Fruit fly (Drosophila melanogaster) whole organism, embryonic: ENCODE measurements around the gene Prosalpha6T.

Source experiments
- CG10209 ChIP-seq: fragments of 200-800 bp; sonication (Bioruptor generic); optimal IDR thresholded peaks from 3 replicates; lab custom pipeline; 2017; ENCODE audit warnings: missing biosample characterization, mild to moderate bottlenecking, missing genetic modification characterization, missing genetic modification reagents
- CG10543 ChIP-seq: fragments of 200-800 bp; sonication (Bioruptor generic); optimal IDR thresholded peaks from 3 replicates; lab custom pipeline; 2017; ENCODE audit warnings: missing biosample characterization, mild to moderate bottlenecking, missing genetic modification characterization, moderate library complexity
- CG10565 ChIP-seq: fragments of 200-800 bp; sonication (Bioruptor generic); optimal IDR thresholded peaks from 3 replicates; lab custom pipeline; 2016; ENCODE audit warnings: missing biosample characterization, mild to moderate bottlenecking, missing genetic modification characterization
- CG11093 ChIP-seq: fragments of 200-800 bp; sonication (Bioruptor generic); IDR thresholded peaks from 3 replicates; pipeline ENCODE4 v1.3.6; 2022; ENCODE audit warnings: missing biosample characterization, missing genetic modification characterization
- CG12942 ChIP-seq: fragments of 200-800 bp; sonication (Bioruptor generic); optimal IDR thresholded peaks from 3 replicates; lab custom pipeline; 2016; ENCODE audit warnings: missing biosample characterization, missing genetic modification characterization
- CG13424 ChIP-seq: fragments of 200-800 bp; sonication (Bioruptor generic); optimal IDR thresholded peaks from 2 replicates; lab custom pipeline; 2019; ENCODE audit warnings: missing biosample characterization, mild to moderate bottlenecking, missing genetic modification characterization, moderate library complexity
- CG13624 ChIP-seq: fragments of 200-800 bp; sonication (Bioruptor generic); optimal IDR thresholded peaks from 2 replicates; lab custom pipeline; 2016; ENCODE audit warnings: missing biosample characterization, missing genetic modification characterization
- CG14710 ChIP-seq: fragments of 200-800 bp; sonication (Bioruptor generic); optimal IDR thresholded peaks from 3 replicates; lab custom pipeline; 2019; ENCODE audit warnings: missing biosample characterization, mild to moderate bottlenecking, missing genetic modification characterization, moderate library complexity
- CG14965 ChIP-seq: fragments of 200-800 bp; sonication (Bioruptor generic); optimal IDR thresholded peaks from 2 replicates; lab custom pipeline; 2016; ENCODE audit warnings: missing biosample characterization, missing genetic modification characterization, borderline replicate concordance
- CG1529 ChIP-seq: fragments of 200-800 bp; sonication (Bioruptor generic); optimal IDR thresholded peaks from 3 replicates; lab custom pipeline; 2018; ENCODE audit warnings: missing biosample characterization, missing genetic modification characterization
- CG30403 ChIP-seq: fragments of 200-800 bp; sonication (Bioruptor generic); optimal IDR thresholded peaks from 3 replicates; lab custom pipeline; 2016; ENCODE audit warnings: missing biosample characterization, missing genetic modification characterization
- CG33213 ChIP-seq: fragments of 200-800 bp; sonication (Bioruptor generic); optimal IDR thresholded peaks from 3 replicates; lab custom pipeline; 2016; ENCODE audit warnings: missing biosample characterization, missing genetic modification characterization
- CG4730 ChIP-seq: fragments of 200-800 bp; sonication (Bioruptor generic); IDR thresholded peaks from 2 replicates; pipeline ENCODE4 v1.3.6; 2022; ENCODE audit warnings: missing biosample characterization, missing genetic modification characterization
- CG6272 ChIP-seq: fragments of 200-800 bp; sonication (Bioruptor generic); IDR thresholded peaks from 2 replicates; pipeline ENCODE4 v1.3.6; 2022; ENCODE audit warnings: missing biosample characterization, missing genetic modification characterization
- CG7271 ChIP-seq: fragments of 200-800 bp; sonication (Bioruptor generic); optimal IDR thresholded peaks from 2 replicates; lab custom pipeline; 2018; ENCODE audit warnings: missing biosample characterization, mild to moderate bottlenecking, missing genetic modification characterization, moderate library complexity
- CG7372 ChIP-seq: fragments of 200-800 bp; sonication (Bioruptor generic); IDR thresholded peaks from 2 replicates; pipeline ENCODE4 v1.3.6; 2022; ENCODE audit warnings: missing biosample characterization, missing genetic modification characterization
- CG8765 ChIP-seq: fragments of 200-800 bp; sonication (Bioruptor generic); IDR thresholded peaks from 2 replicates; pipeline ENCODE4 v1.3.6; 2022; ENCODE audit warnings: missing biosample characterization, missing genetic modification characterization
- CG8924 ChIP-seq: fragments of 200-800 bp; optimal IDR thresholded peaks from 3 replicates; lab custom pipeline; 2019; ENCODE audit warnings: missing biosample characterization, mild to moderate bottlenecking, missing genetic modification characterization, moderate library complexity
- CG8944 ChIP-seq: fragments of 200-800 bp; sonication (Bioruptor generic); optimal IDR thresholded peaks from 3 replicates; lab custom pipeline; 2016; ENCODE audit warnings: missing biosample characterization, missing genetic modification characterization
- CG9215 ChIP-seq: fragments of 200-800 bp; sonication (Bioruptor generic); IDR thresholded peaks from 2 replicates; pipeline ENCODE4 v1.3.6; 2022; ENCODE audit warnings: missing biosample characterization, missing genetic modification characterization
- CG9609 ChIP-seq: fragments of 200-800 bp; sonication (Bioruptor generic); optimal IDR thresholded peaks from 3 replicates; lab custom pipeline; 2016; ENCODE audit warnings: missing biosample characterization, missing genetic modification characterization
- CG9797 ChIP-seq: fragments of 200-800 bp; sonication (Bioruptor generic); optimal IDR thresholded peaks from 3 replicates; lab custom pipeline; 2018; ENCODE audit warnings: missing biosample characterization, mild to moderate bottlenecking, missing genetic modification characterization
- Chrac-16 ChIP-seq: fragments of 200-800 bp; sonication (Bioruptor generic); optimal IDR thresholded peaks from 3 replicates; lab custom pipeline; 2016; ENCODE audit warnings: missing biosample characterization, missing genetic modification characterization
- Deaf1 ChIP-seq: fragments of 200-800 bp; optimal IDR thresholded peaks from 3 replicates; lab custom pipeline; 2019; ENCODE audit warnings: missing biosample characterization, mild to moderate bottlenecking, missing genetic modification characterization, moderate library complexity
- E2f1 ChIP-seq: fragments of 200-800 bp; sonication (Bioruptor generic); IDR thresholded peaks from 2 replicates; pipeline ENCODE4 v1.3.6; 2022; ENCODE audit warnings: missing biosample characterization, missing genetic modification characterization
- E2f2 ChIP-seq: fragments of 200-800 bp; sonication (Bioruptor generic); IDR thresholded peaks from 2 replicates; pipeline ENCODE4 v1.3.6; 2022; ENCODE audit warnings: missing biosample characterization, missing genetic modification characterization
- Side ChIP-seq: fragments of 200-800 bp; sonication (Bioruptor generic); optimal IDR thresholded peaks from 2 replicates; lab custom pipeline; 2016; ENCODE audit warnings: missing biosample characterization, missing genetic modification characterization
- Six4 ChIP-seq: fragments of 200-800 bp; sonication (Bioruptor generic); optimal IDR thresholded peaks from 2 replicates; lab custom pipeline; 2016; ENCODE audit warnings: missing biosample characterization, missing genetic modification characterization
- ap ChIP-seq: fragments of 200-800 bp; sonication (Bioruptor generic); IDR thresholded peaks from 2 replicates; pipeline ENCODE4 v1.3.6; 2022; ENCODE audit warnings: missing biosample characterization, missing genetic modification characterization
- btn ChIP-seq: fragments of 200-800 bp; sonication (Bioruptor generic); optimal IDR thresholded peaks from 2 replicates; lab custom pipeline; 2016; ENCODE audit warnings: missing biosample characterization, missing genetic modification characterization
- cato ChIP-seq: fragments of 200-800 bp; sonication (Bioruptor generic); optimal IDR thresholded peaks from 2 replicates; lab custom pipeline; 2016; ENCODE audit warnings: missing biosample characterization, missing genetic modification characterization, borderline replicate concordance
- chif ChIP-seq, 2 experiments: fragments of 200-800 bp; sonication (Bioruptor generic); optimal IDR thresholded peaks; 3 replicates each; lab custom pipeline; 2016; ENCODE audit warnings: missing biosample characterization in 2 of 2, missing genetic modification characterization in 2 of 2
- dpn ChIP-seq, 2 experiments: fragments of 200-800 bp; sonication (Bioruptor generic); optimal IDR thresholded peaks; 3 replicates each; lab custom pipeline; 2016; ENCODE audit warnings: missing biosample characterization in 2 of 2, missing genetic modification characterization in 2 of 2
- esg ChIP-seq: fragments of 200-800 bp; sonication (Bioruptor generic); conservative IDR thresholded peaks from 2 replicates; pipeline ENCODE4 v1.3.6; 2022; ENCODE audit warnings: missing biosample characterization, missing genetic modification characterization
- gce ChIP-seq: fragments of 200-800 bp; sonication (Bioruptor generic); IDR thresholded peaks from 3 replicates; pipeline ENCODE4 v1.3.6; 2022; ENCODE audit warnings: missing biosample characterization, missing genetic modification characterization
- her ChIP-seq: fragments of 200-800 bp; sonication (Bioruptor generic); optimal IDR thresholded peaks from 2 replicates; lab custom pipeline; 2016; ENCODE audit warnings: missing biosample characterization, missing genetic modification characterization
- lab ChIP-seq: fragments of 200-800 bp; sonication (Bioruptor generic); optimal IDR thresholded peaks from 3 replicates; lab custom pipeline; 2017; ENCODE audit warnings: missing biosample characterization, missing genetic modification characterization, mild to moderate bottlenecking, moderate library complexity, missing genetic modification reagents
- lov ChIP-seq, 2 experiments: fragments of 200-800 bp in 1 of 2; fragments of >200 bp in 1 of 2; sonication (Bioruptor generic) in 1 of 2; IDR thresholded peaks in 1 of 2; optimal IDR thresholded peaks in 1 of 2; 2 replicates in 1 of 2; 3 replicates in 1 of 2; pipeline versions ENCODE4 v1.3.6 to Lab custom; 2017 to 2022; ENCODE audit warnings: missing biosample characterization in 1 of 2, missing genetic modification characterization in 1 of 2
- pzg ChIP-seq: fragments of 200-800 bp; sonication (Bioruptor generic); optimal IDR thresholded peaks from 3 replicates; lab custom pipeline; 2018; ENCODE audit warnings: missing biosample characterization, mild to moderate bottlenecking, missing genetic modification characterization, moderate library complexity
- salm ChIP-seq: fragments of 200-800 bp; sonication (Bioruptor generic); optimal IDR thresholded peaks from 2 replicates; lab custom pipeline; 2018; ENCODE audit warnings: missing biosample characterization, mild to moderate bottlenecking, missing genetic modification characterization
- sug ChIP-seq: fragments of 200-800 bp; optimal IDR thresholded peaks from 2 replicates; lab custom pipeline; 2019; ENCODE audit warnings: missing biosample characterization, mild to moderate bottlenecking, missing genetic modification characterization, moderate library complexity
- tgo ChIP-seq: fragments of 200-800 bp; sonication (Bioruptor generic); IDR thresholded peaks from 3 replicates; pipeline ENCODE4 v1.3.6; 2022; ENCODE audit warnings: missing biosample characterization, missing genetic modification characterization
- toy ChIP-seq: fragments of 200-800 bp; sonication (Bioruptor generic); IDR thresholded peaks from 2 replicates; pipeline ENCODE4 v1.3.6; 2022; ENCODE audit warnings: missing biosample characterization, missing genetic modification characterization
- twi ChIP-seq: fragments of 200-800 bp; optimal IDR thresholded peaks from 2 replicates; lab custom pipeline; 2019; ENCODE audit warnings: missing biosample characterization, mild to moderate bottlenecking, missing genetic modification characterization, moderate library complexity
- unc-4 ChIP-seq: fragments of 200-800 bp; sonication (Bioruptor generic); IDR thresholded peaks from 2 replicates; pipeline ENCODE4 v1.3.6; 2022; ENCODE audit warnings: missing biosample characterization, missing genetic modification characterization; ENCODE audit not compliant: partially characterized antibody
- vfl ChIP-seq: fragments of 200-800 bp; sonication (Bioruptor generic); optimal IDR thresholded peaks from 2 replicates; lab custom pipeline; 2016; ENCODE audit warnings: missing biosample characterization, missing genetic modification characterization
- wdn ChIP-seq: fragments of 200-800 bp; sonication (Bioruptor generic); IDR thresholded peaks from 2 replicates; pipeline ENCODE4 v1.3.6; 2022; ENCODE audit warnings: missing biosample characterization, missing genetic modification characterization
- wek ChIP-seq: fragments of 200-800 bp; sonication (Bioruptor generic); optimal IDR thresholded peaks from 3 replicates; lab custom pipeline; 2018; ENCODE audit warnings: missing biosample characterization, mild to moderate bottlenecking, missing genetic modification characterization, moderate library complexity
- wor ChIP-seq: fragments of 200-800 bp; sonication (Bioruptor generic); IDR thresholded peaks from 2 replicates; pipeline ENCODE4 v1.3.6; 2022; ENCODE audit warnings: missing biosample characterization, missing genetic modification characterization
- zen ChIP-seq: fragments of 200-800 bp; sonication (Bioruptor generic); optimal IDR thresholded peaks from 3 replicates; lab custom pipeline; 2018; ENCODE audit warnings: missing biosample characterization, mild to moderate bottlenecking, missing genetic modification characterization, moderate library complexity
- zfh1 ChIP-seq: fragments of 200-800 bp; sonication (Bioruptor generic); IDR thresholded peaks from 3 replicates; pipeline ENCODE4 v1.3.6; 2022; ENCODE audit warnings: missing biosample characterization, missing genetic modification characterization

The Prosalpha6T gene

DNA sequence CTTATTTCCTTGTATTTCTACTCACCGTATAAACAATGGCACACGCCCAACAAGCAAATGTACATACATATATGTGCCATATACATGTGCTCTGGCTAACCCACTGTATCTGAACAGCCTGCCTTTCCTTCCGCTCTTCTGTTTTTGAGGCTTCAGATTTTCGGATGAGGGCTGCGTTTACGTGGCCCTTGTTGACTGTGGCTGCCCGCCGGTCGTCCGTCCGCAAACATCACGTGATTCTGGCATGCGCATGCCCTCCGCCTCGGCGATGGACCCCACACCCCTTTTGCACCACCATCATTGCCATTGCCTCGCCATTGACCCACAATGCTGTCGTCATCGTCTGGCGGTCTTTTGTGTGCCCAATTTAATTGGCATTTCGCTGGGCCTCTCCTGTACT lies 26.6 kb upstream of the Prosalpha6T start (continued):
- peak; percentile 17 for TF ChIP-seq lab
- TF ChIP-seq wor (GFP tag; lab: Robert Waterston, UW) = no peak
- TF ChIP-seq her (GFP tag; lab: Kevin White, UChicago) = no peak
- peak; percentile 29 for TF ChIP-seq CG13424 (tag; lab: Kevin White, UChicago)
- TF ChIP-seq CG12942 = no peak
- no peak for TF ChIP-seq Six4 (GFP tag; lab: Kevin White, UChicago)
- TF ChIP-seq gce = peak; percentile 70; the same call in 2 of the 3 replicates
- TF ChIP-seq cato (GFP tag; lab: Kevin White, UChicago) = no peak
- TF ChIP-seq wek (GFP tag; lab: Kevin White, UChicago) = peak; percentile 26
- TF ChIP-seq CG10209 (GFP tag; lab: Kevin White, UChicago) = peak; percentile 3
- TF ChIP-seq CG7271 (tag; lab: Kevin White, UChicago) = no peak
- TF ChIP-seq CG9797 (GFP tag; lab: Kevin White, UChicago) = no peak
- peak; percentile 46 for TF ChIP-seq twi (tag; lab: Kevin White, UChicago)
- no peak for TF ChIP-seq CG30403 (GFP tag; lab: Kevin White, UChicago)
- no peak for TF ChIP-seq E2f1 (GFP tag; lab: Robert Waterston, UW)
- TF ChIP-seq CG8944 (GFP tag; lab: Kevin White, UChicago) = no peak
- no peak for TF ChIP-seq lov (optimal IDR thresholded peaks at IDR 0.05; lab: Kevin White, UChicago)
- peak; percentile 66; the same call in 1 of the 3 replicates for TF ChIP-seq lov (GFP tag; IDR thresholded peaks at IDR 0.05; lab: Robert Waterston, UW)
- no peak for TF ChIP-seq unc-4
- no peak for TF ChIP-seq btn (GFP tag; lab: Kevin White, UChicago)
- no peak for TF ChIP-seq zen (tag; lab: Kevin White, UChicago)
- TF ChIP-seq esg (GFP tag; lab: Robert Waterston, UW) = no peak
- TF ChIP-seq CG33213 = no peak
- no peak for TF ChIP-seq ap (GFP tag; lab: Robert Waterston, UW)
- TF ChIP-seq salm = no peak
- no peak for TF ChIP-seq toy (GFP tag; lab: Robert Waterston, UW)
- TF ChIP-seq Chrac-16 (GFP tag; lab: Kevin White, UChicago) = no peak
- peak; percentile 3 for TF ChIP-seq pzg
- no peak for TF ChIP-seq CG11093 (GFP tag; lab: Robert Waterston, UW)
- TF ChIP-seq dpn (GFP tag; optimal IDR thresholded peaks at IDR 0.05; lab: Kevin White, UChicago) = no peak
- TF ChIP-seq CG9215 (GFP tag; lab: Robert Waterston, UW) = no peak
- peak; percentile 44 for TF ChIP-seq Deaf1
- TF ChIP-seq CG7372 = no peak
- TF ChIP-seq CG14710 (tag; lab: Kevin White, UChicago) = peak; percentile 24
- TF ChIP-seq sug (tag; lab: Kevin White, UChicago) = no peak
- TF ChIP-seq wdn (GFP tag; lab: Robert Waterston, UW) = no peak
- TF ChIP-seq zfh1 = 0 out of 3 replicates have a peak, but pooled peaks have one; percentile 28
- TF ChIP-seq Side = peak; percentile 27
- TF ChIP-seq tgo = no peak
- TF ChIP-seq CG4730 (GFP tag; lab: Robert Waterston, UW) = 0 out of 2 replicates have a peak, but pooled peaks have one; percentile 24
- TF ChIP-seq chif (GFP tag; optimal IDR thresholded peaks at IDR 0.05; lab: Kevin White, UChicago) = peak in 1 of 2 experiments; percentile 8
- no peak for TF ChIP-seq CG1529
- TF ChIP-seq CG10543 = peak; percentile 91
- no peak for TF ChIP-seq CG6272 (GFP tag; lab: Robert Waterston, UW)
- no peak for TF ChIP-seq CG14965 (GFP tag; lab: Kevin White, UChicago)
- peak; percentile 23 for TF ChIP-seq CG8924 (tag; lab: Kevin White, UChicago)
- peak; percentile 23 for TF ChIP-seq CG13624 (GFP tag; lab: Kevin White, UChicago)
- no peak for TF ChIP-seq CG9609 (GFP tag; lab: Kevin White, UChicago)
- TF ChIP-seq CG10565 (GFP tag; lab: Kevin White, UChicago) = no peak
- no peak for TF ChIP-seq CG8765
- TF ChIP-seq vfl (GFP tag; lab: Kevin White, UChicago) = no peak
- no peak; the same call in 1 of the 2 replicates for TF ChIP-seq E2f2 (GFP tag; lab: Robert Waterston, UW)
